Fruit fly (Drosophila melanogaster): ENCODE results near the gene kek1.

dm6 chr2L:12836117-12836516 is 13.5 kb upstream of the kek1 start:
- TF ChIP-seq dac (GFP tag; optimal IDR thresholded peaks at IDR 0.05) (no peak), net (GFP tag; optimal IDR thresholded peaks at IDR 0.05) (no peak), Smox (GFP tag; optimal IDR thresholded peaks at IDR 0.05) (no peak), Gug (GFP tag; IDR thresholded peaks at IDR 0.05) (no peak)
